Fruit fly (Drosophila melanogaster): Measurements from ENCODE around the gene Tk.

Tk gene

DNA sequence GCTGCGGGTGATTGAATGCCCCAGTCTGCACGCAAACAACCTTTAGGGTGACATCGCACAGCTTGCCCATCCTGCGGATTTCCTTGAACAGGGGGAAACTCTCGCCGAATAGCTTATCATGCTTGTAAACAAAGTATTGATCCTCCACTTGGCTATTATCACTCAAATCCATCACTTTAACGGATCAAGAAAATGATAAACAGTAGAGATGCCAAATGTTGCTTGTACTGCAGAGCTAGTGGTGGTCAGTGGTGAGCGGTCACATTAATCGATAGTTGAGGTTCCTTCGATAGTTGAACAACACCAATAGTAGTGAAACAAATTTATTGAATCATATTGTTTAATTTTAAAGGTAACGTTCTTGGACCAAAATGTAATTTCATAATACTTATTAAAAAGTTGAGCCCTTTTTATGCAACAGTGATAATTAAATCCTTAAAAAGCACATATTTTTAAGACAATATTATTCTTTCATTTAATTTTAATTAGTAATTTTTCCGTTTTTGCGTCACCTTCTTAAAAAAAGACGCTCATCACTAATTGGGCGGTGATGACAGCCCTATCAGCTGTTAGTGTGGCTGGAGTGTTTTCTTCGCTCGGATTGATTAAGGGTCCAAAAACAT, 5.0 kb upstream of the Tk start, which contains the start of the genes KLHL18 and GCC185 (continued):
- TF ChIP-seq CG6854 (GFP tag; optimal IDR thresholded peaks at IDR 0.05) (no peak), achi (GFP tag; optimal IDR thresholded peaks at IDR 0.05) (peak; percentile 77), cyc (GFP tag; optimal IDR thresholded peaks at IDR 0.05) (peak; percentile 87), CG4318 (GFP tag; optimal IDR thresholded peaks at IDR 0.05) (no peak), Eip78C (GFP tag) (no peak), OdsH (GFP tag; optimal IDR thresholded peaks at IDR 0.05) (peak; percentile 88), CG34406 (GFP tag; optimal IDR thresholded peaks at IDR 0.05) (peak; percentile 74), Sox102F (GFP tag; optimal IDR thresholded peaks at IDR 0.05) (no peak), Sox14 (GFP tag; optimal IDR thresholded peaks at IDR 0.05) (peak; percentile 75), Eip93F (GFP tag; optimal IDR thresholded peaks at IDR 0.05) (peak; percentile 12), dsx (GFP tag; optimal IDR thresholded peaks at IDR 0.05; ENCODE audit: poor library complexity, severe bottlenecking) (no peak), salr (GFP tag; optimal IDR thresholded peaks at IDR 0.05) (peak in 1 of 2 experiments; percentile 66), CG11762 (GFP tag; optimal IDR thresholded peaks at IDR 0.05; ENCODE audit: insufficient read depth) (peak; percentile 59), CG3032 (tag; optimal IDR thresholded peaks at IDR 0.05) (peak; percentile 87), lz (GFP tag; optimal IDR thresholded peaks at IDR 0.05) (peak; percentile 88), CG11294 (GFP tag; IDR thresholded peaks at IDR 0.05) (peak; percentile 35; the same call in 1 of the 2 replicates), CG10669 (GFP tag; optimal IDR thresholded peaks at IDR 0.05) (peak; percentile 61), Blimp-1 (GFP tag; optimal IDR thresholded peaks at IDR 0.05) (peak; percentile 6), CG6808 (GFP tag; optimal IDR thresholded peaks at IDR 0.05) (peak; percentile 37), CG7368 (GFP tag; optimal IDR thresholded peaks at IDR 0.05) (peak; percentile 52), Hr4 (GFP tag; optimal IDR thresholded peaks at IDR 0.05) (peak; percentile 83), Ets96B (tag; optimal IDR thresholded peaks at IDR 0.05) (peak; percentile 75), CG6792 (GFP tag; optimal IDR thresholded peaks at IDR 0.05) (peak; percentile 67), CG1621 (tag; optimal IDR thresholded peaks at IDR 0.05) (no peak), CG6276 (GFP tag; optimal IDR thresholded peaks at IDR 0.05) (no peak)

DNA sequence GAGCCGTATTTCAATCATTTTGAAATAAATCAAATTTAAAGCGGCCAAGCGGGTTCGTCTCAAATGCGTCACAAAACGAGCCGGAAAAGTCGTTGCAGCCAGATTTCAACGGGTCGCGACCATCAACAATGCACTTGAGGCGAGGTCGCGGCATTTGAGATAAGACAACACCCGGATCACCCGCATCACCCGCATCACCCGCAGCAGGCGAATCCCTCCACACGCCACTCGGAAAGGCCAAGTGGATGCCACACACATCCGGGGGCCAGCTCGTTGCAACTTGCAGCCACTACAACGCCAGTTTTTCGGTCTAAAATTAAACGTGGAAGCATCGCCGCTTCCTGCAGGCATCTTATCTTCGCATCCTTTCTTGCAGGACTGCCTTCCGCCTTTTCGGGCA, 1.1 kb upstream of the Tk start:
- TF ChIP-seq CG31627 (GFP tag; optimal IDR thresholded peaks at IDR 0.05) (no peak), CG6163 (GFP tag; IDR thresholded peaks at IDR 0.05) (0 out of 3 replicates have a peak, but pooled peaks have one; percentile 30), svp (GFP tag) (peak; percentile 64)

DNA sequence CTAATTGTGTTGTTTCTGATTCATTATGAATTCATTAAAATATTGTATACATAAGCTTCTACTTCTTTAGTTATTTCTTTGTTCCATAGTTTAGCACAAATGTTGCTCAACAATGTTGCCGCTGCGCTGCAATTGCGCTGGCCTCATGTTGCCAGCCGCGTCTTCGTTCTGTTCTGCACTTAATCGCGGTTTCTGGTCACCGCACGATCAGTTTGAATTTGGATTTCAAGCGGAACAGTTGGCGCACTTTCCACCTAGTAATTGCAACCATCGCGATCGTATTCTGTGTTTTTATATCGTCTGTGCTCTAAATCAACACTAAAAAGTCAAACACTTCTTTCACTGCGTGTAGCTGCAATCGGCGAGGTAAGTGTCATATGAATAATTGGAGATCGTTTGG, 6.2 kb downstream of the Tk start, which contains the start of gene Ect3:
TSS of gene Ect3 (plus strand) at position 205 of the 400 bp plus-strand sequence.
- TF ChIP-seq Eip78C (GFP tag) (peak; percentile 47), Ets96B (tag; optimal IDR thresholded peaks at IDR 0.05) (no peak), CG6163 (GFP tag; IDR thresholded peaks at IDR 0.05) (no peak), CG11902 (GFP tag; optimal IDR thresholded peaks at IDR 0.05) (no peak), Smox (GFP tag; optimal IDR thresholded peaks at IDR 0.05) (no peak), Blimp-1 (GFP tag; optimal IDR thresholded peaks at IDR 0.05) (no peak), Hr39 (GFP tag; optimal IDR thresholded peaks at IDR 0.05) (no peak)

DNA sequence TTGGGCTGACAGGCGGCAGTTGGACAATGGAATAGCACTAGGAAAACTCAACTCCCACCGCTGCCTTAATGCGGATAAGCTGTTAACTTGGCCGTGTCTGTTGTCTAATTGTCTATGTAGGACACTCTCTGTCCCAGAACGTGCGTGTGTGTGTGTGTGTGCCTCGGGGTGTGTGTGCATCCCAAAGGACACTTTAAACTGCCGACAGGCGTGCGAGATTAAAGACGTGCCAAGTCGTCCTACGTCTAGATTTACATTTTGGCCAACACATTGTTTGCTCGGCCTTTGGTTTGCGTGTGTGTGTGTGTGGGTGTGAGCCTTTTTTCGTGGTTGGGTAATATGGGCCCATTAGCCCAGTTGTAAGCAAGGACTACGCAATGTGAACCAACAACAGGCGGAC, 7.1 kb downstream of the Tk start:
- TF ChIP-seq spab (GFP tag; optimal IDR thresholded peaks at IDR 0.05) = no peak

DNA sequence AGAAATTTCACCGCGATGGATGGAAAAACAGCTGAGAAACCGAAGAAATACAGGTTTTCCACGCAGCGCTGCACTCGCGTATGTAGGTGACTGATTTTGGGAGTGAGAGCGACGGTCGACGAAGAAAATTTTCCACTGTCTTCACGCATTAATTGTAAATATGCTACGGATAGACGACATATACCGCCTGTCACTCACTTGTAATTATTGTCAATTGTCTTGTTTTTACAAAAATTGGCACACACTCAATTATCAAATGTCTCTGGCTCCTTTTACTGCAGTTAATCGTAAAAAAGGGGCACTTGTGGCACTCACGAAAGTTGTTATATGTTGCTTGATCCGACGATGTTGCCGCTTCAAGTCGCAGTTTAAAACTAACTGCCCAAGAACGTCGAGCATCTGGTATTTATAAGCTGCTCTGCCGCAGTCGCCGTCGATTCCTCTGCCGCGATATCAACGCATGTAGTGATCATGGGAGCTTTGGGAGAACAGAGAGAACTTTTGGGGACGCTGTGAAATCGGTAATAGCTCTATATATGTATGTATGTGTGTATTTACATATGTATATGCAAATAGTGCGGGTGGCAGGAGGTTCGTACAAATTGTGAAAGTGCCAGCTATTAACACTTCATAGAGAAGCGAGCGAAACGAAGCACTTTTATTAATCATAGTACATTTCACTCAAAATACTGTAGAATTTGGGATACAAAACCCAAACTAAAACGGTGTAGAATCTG, 12.2 kb downstream of the Tk start, which contains the start of gene mfas:
TSS of gene mfas (minus strand) at position 382 of the 737 bp plus-strand sequence.
- TF ChIP-seq CG4318 (GFP tag; optimal IDR thresholded peaks at IDR 0.05) (no peak), CG16779 (tag; optimal IDR thresholded peaks at IDR 0.05) (peak; percentile 0), CG15336 (GFP tag; IDR thresholded peaks at IDR 0.05) (peak; percentile 30; the same call in 1 of the 2 replicates), Gug (GFP tag; IDR thresholded peaks at IDR 0.05) (no peak), dsx (GFP tag; optimal IDR thresholded peaks at IDR 0.05; ENCODE audit: poor library complexity, severe bottlenecking) (peak; percentile 33), net (GFP tag; optimal IDR thresholded peaks at IDR 0.05) (no peak), Lpt (GFP tag; optimal IDR thresholded peaks at IDR 0.05) (peak; percentile 42), vri (GFP tag; optimal IDR thresholded peaks at IDR 0.05) (no peak), svp (GFP tag) (peak; percentile 77), CG9139 (GFP tag; optimal IDR thresholded peaks at IDR 0.05) (peak; percentile 39), Eip75B (GFP tag; optimal IDR thresholded peaks at IDR 0.05) (peak; percentile 17), CG8319 (GFP tag; optimal IDR thresholded peaks at IDR 0.05) (no peak), Sox102F (GFP tag; optimal IDR thresholded peaks at IDR 0.05) (no peak), esn (GFP tag; optimal IDR thresholded peaks at IDR 0.05) (peak; percentile 2), Eip78C (GFP tag) (peak; percentile 44), fkh (GFP tag; optimal IDR thresholded peaks at IDR 0.05) (peak; percentile 76)
